Fruit fly (Drosophila melanogaster) whole organism, adult: ENCODE data around the gene Gli.

Experiments used
- CG14711 ChIP-seq: fragments of 200-800 bp; sonication (Bioruptor generic); optimal IDR thresholded peaks from 2 replicates; lab custom pipeline; 2018; ENCODE audit warnings: missing biosample characterization, mild to moderate bottlenecking, missing genetic modification characterization, moderate library complexity
- CG7045 ChIP-seq: fragments of 200-800 bp; sonication (Bioruptor generic); optimal IDR thresholded peaks from 2 replicates; lab custom pipeline; 2017; ENCODE audit warnings: missing biosample characterization, mild to moderate bottlenecking, missing genetic modification characterization
- CG7101 ChIP-seq: fragments of 200-800 bp; sonication (Bioruptor generic); optimal IDR thresholded peaks from 2 replicates; lab custom pipeline; 2018; ENCODE audit warnings: missing biosample characterization, mild to moderate bottlenecking, missing genetic modification characterization, moderate library complexity
- Clk ChIP-seq: fragments of 200-800 bp; sonication (Bioruptor generic); optimal IDR thresholded peaks from 2 replicates; lab custom pipeline; 2017; ENCODE audit warnings: missing biosample characterization, missing genetic modification characterization
- cic ChIP-seq: fragments of 200-800 bp; sonication (Bioruptor generic); optimal IDR thresholded peaks from 2 replicates; lab custom pipeline; 2017; ENCODE audit warnings: missing biosample characterization, mild to moderate bottlenecking, missing genetic modification characterization, moderate library complexity
- cnc ChIP-seq, 2 experiments: fragments of >200 bp; optimal IDR thresholded peaks; 2 replicates each; lab custom pipeline; 2017
- toe ChIP-seq: fragments of 200-800 bp; sonication (Bioruptor generic); optimal IDR thresholded peaks from 2 replicates; lab custom pipeline; 2016; ENCODE audit warnings: missing biosample characterization, missing genetic modification characterization

DNA sequence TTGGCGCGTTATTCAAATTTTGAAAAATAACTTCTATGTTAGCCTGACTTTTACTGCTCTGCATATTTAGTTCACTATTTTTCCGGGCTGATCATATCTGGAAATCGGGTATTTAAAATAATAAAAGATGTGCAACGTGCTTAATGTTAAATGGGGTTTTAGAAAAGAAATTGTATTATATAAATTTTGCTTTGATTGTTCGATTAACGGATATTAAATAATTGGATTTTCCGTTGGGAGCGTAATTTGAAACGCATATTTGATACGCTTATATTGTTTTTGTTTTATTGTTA, 14.4 kb downstream of the Gli start:
- no peak for TF ChIP-seq cnc (optimal IDR thresholded peaks at IDR 0.05; lab: Kevin White, UChicago)
- TF ChIP-seq CG7045 (GFP tag; lab: Kevin White, UChicago): no peak
- TF ChIP-seq Clk (GFP tag; lab: Kevin White, UChicago): no peak
- TF ChIP-seq toe (GFP tag; lab: Kevin White, UChicago): no peak
- TF ChIP-seq cic (GFP tag; lab: Kevin White, UChicago): no peak
- TF ChIP-seq CG7101 (tag; lab: Kevin White, UChicago): no peak
- TF ChIP-seq CG14711 (tag; lab: Kevin White, UChicago): no peak
